Fruit fly (Drosophila melanogaster) whole organism, embryonic: ENCODE data around the gene CG14269.

Experiments
- Antp ChIP-seq: fragments of 200-800 bp; sonication (Bioruptor generic); optimal IDR thresholded peaks from 3 replicates; lab custom pipeline; 2016; ENCODE audit warnings: missing biosample characterization, missing genetic modification characterization
- Atf-2 ChIP-seq: fragments of 200-800 bp; sonication (Bioruptor generic); optimal IDR thresholded peaks from 2 replicates; lab custom pipeline; 2016; ENCODE audit warnings: missing biosample characterization, missing genetic modification characterization
- CG10654 ChIP-seq: fragments of 200-800 bp; sonication (Bioruptor generic); optimal IDR thresholded peaks from 2 replicates; lab custom pipeline; 2016; ENCODE audit warnings: missing biosample characterization, missing genetic modification characterization
- CG12219 ChIP-seq: fragments of 200-800 bp; sonication (Bioruptor generic); optimal IDR thresholded peaks from 3 replicates; lab custom pipeline; 2018; ENCODE audit warnings: missing biosample characterization, mild to moderate bottlenecking, missing genetic modification characterization
- CG12391 ChIP-seq: fragments of 200-800 bp; sonication (Bioruptor generic); optimal IDR thresholded peaks from 3 replicates; lab custom pipeline; 2018; ENCODE audit warnings: missing biosample characterization, mild to moderate bottlenecking, missing genetic modification characterization, moderate library complexity
- CG13775 ChIP-seq: fragments of 200-800 bp; sonication (Bioruptor generic); optimal IDR thresholded peaks from 3 replicates; lab custom pipeline; 2017; ENCODE audit warnings: missing biosample characterization, mild to moderate bottlenecking, missing genetic modification characterization
- CG14441 ChIP-seq: fragments of 200-800 bp; sonication (Bioruptor generic); IDR thresholded peaks from 2 replicates; pipeline ENCODE4 v1.3.6; 2022; ENCODE audit warnings: missing biosample characterization, missing genetic modification characterization
- CG17912 ChIP-seq: fragments of 200-800 bp; sonication (Bioruptor generic); optimal IDR thresholded peaks from 2 replicates; lab custom pipeline; 2018; ENCODE audit warnings: missing biosample characterization, mild to moderate bottlenecking, missing genetic modification characterization
- CG18599 ChIP-seq: fragments of 200-800 bp; sonication (Bioruptor generic); optimal IDR thresholded peaks from 3 replicates; lab custom pipeline; 2017; ENCODE audit warnings: missing biosample characterization, missing genetic modification characterization, mild to moderate bottlenecking, moderate library complexity, missing genetic modification reagents
- CG2120 ChIP-seq: fragments of 200-800 bp; sonication (Bioruptor generic); optimal IDR thresholded peaks from 3 replicates; lab custom pipeline; 2016; ENCODE audit warnings: missing biosample characterization, missing genetic modification characterization
- CG31441 ChIP-seq: fragments of 200-800 bp; sonication (Bioruptor generic); IDR thresholded peaks from 2 replicates; pipeline ENCODE4 v1.3.6; 2022; ENCODE audit warnings: missing biosample characterization, missing genetic modification characterization
- CG32532 ChIP-seq: fragments of 200-800 bp; sonication (Bioruptor generic); IDR thresholded peaks from 2 replicates; pipeline ENCODE4 v1.3.6; 2022; ENCODE audit warnings: missing biosample characterization, missing genetic modification characterization
- CG43689 ChIP-seq: fragments of 200-800 bp; sonication (Bioruptor generic); IDR thresholded peaks from 2 replicates; pipeline ENCODE4 v1.3.6; 2022; ENCODE audit warnings: missing biosample characterization, missing genetic modification characterization
- CG4707 ChIP-seq: fragments of 200-800 bp; sonication (Bioruptor generic); optimal IDR thresholded peaks from 2 replicates; lab custom pipeline; 2018; ENCODE audit warnings: missing biosample characterization, mild to moderate bottlenecking, missing genetic modification characterization, moderate library complexity
- CG4820 ChIP-seq: fragments of 200-800 bp; sonication (Bioruptor generic); optimal IDR thresholded peaks from 3 replicates; lab custom pipeline; 2016; ENCODE audit warnings: missing biosample characterization, missing genetic modification characterization
- CG6765 ChIP-seq: fragments of 200-800 bp; sonication (Bioruptor generic); optimal IDR thresholded peaks from 3 replicates; lab custom pipeline; 2017; ENCODE audit warnings: missing biosample characterization, mild to moderate bottlenecking, missing genetic modification characterization
- CG7786 ChIP-seq: fragments of 200-800 bp; sonication (Bioruptor generic); optimal IDR thresholded peaks from 2 replicates; lab custom pipeline; 2016; ENCODE audit warnings: missing biosample characterization, missing genetic modification characterization
- CG8290 ChIP-seq, 3 experiments: fragments of 200-800 bp; sonication (Bioruptor generic); optimal IDR thresholded peaks; 2 replicates each; lab custom pipeline; 2016 to 2019; ENCODE audit warnings: missing biosample characterization in 3 of 3, missing genetic modification characterization in 3 of 3, mild to moderate bottlenecking in 2 of 3, moderate library complexity in 1 of 3
- CG8478 ChIP-seq: fragments of >200 bp; optimal IDR thresholded peaks from 2 replicates; lab custom pipeline; 2018
- CG9727 ChIP-seq: fragments of 200-800 bp; sonication (Bioruptor generic); optimal IDR thresholded peaks from 3 replicates; lab custom pipeline; 2017; ENCODE audit warnings: missing biosample characterization, mild to moderate bottlenecking, missing genetic modification characterization
- CG9932 ChIP-seq: fragments of 200-800 bp; sonication (Bioruptor generic); IDR thresholded peaks from 2 replicates; pipeline ENCODE4 v1.3.6; 2022; ENCODE audit warnings: missing biosample characterization, missing genetic modification characterization
- Dbx ChIP-seq: fragments of 200-800 bp; sonication (Bioruptor generic); IDR thresholded peaks from 3 replicates; pipeline ENCODE4 v1.3.6; 2022; ENCODE audit warnings: missing biosample characterization, missing genetic modification characterization
- Ets65A ChIP-seq: fragments of 200-800 bp; sonication (Bioruptor generic); peaks from one replicate; lab custom pipeline; 2016; ENCODE audit warnings: missing biosample characterization, missing genetic modification characterization
- Fer2 ChIP-seq: fragments of 200-800 bp; sonication (Bioruptor generic); optimal IDR thresholded peaks from 2 replicates; lab custom pipeline; 2018; ENCODE audit warnings: missing biosample characterization, mild to moderate bottlenecking, missing genetic modification characterization, moderate library complexity
- HLH54F ChIP-seq: fragments of 200-800 bp; sonication (Bioruptor generic); optimal IDR thresholded peaks from 3 replicates; lab custom pipeline; 2016; ENCODE audit warnings: missing biosample characterization, missing genetic modification characterization
- HLHmδ ChIP-seq: fragments of 200-800 bp; sonication (Bioruptor generic); optimal IDR thresholded peaks from 2 replicates; lab custom pipeline; 2018; ENCODE audit warnings: missing biosample characterization, mild to moderate bottlenecking, missing genetic modification characterization, moderate library complexity
- MESR4 ChIP-seq: fragments of 200-800 bp; sonication (Bioruptor generic); optimal IDR thresholded peaks from 2 replicates; lab custom pipeline; 2018; ENCODE audit warnings: missing biosample characterization, mild to moderate bottlenecking, missing genetic modification characterization, moderate library complexity
- Mad ChIP-seq: fragments of 200-800 bp; sonication (Bioruptor generic); optimal IDR thresholded peaks from 2 replicates; lab custom pipeline; 2016; ENCODE audit warnings: missing biosample characterization, missing genetic modification characterization
- Meics ChIP-seq: fragments of 200-800 bp; sonication (Bioruptor generic); optimal IDR thresholded peaks from 2 replicates; lab custom pipeline; 2017; ENCODE audit warnings: missing biosample characterization, mild to moderate bottlenecking, missing genetic modification characterization
- Myb ChIP-seq: fragments of 200-800 bp; sonication (Bioruptor generic); optimal IDR thresholded peaks from 2 replicates; lab custom pipeline; 2016; ENCODE audit warnings: missing biosample characterization, missing genetic modification characterization
- NC2β ChIP-seq: fragments of 200-800 bp; sonication (Bioruptor generic); optimal IDR thresholded peaks from 2 replicates; lab custom pipeline; 2016; ENCODE audit warnings: missing biosample characterization, missing genetic modification characterization
- Oli ChIP-seq: fragments of 200-800 bp; sonication (Bioruptor generic); optimal IDR thresholded peaks from 2 replicates; lab custom pipeline; 2018; ENCODE audit warnings: missing biosample characterization, mild to moderate bottlenecking, missing genetic modification characterization, moderate library complexity
- Spps ChIP-seq: fragments of 200-800 bp; sonication (Bioruptor generic); optimal IDR thresholded peaks from 2 replicates; lab custom pipeline; 2018; ENCODE audit warnings: missing biosample characterization, mild to moderate bottlenecking, missing genetic modification characterization
- Tbp ChIP-seq: fragments of >200 bp; optimal IDR thresholded peaks from 2 replicates; lab custom pipeline; 2018; ENCODE audit warnings: missing biosample characterization, missing genetic modification characterization
- ab ChIP-seq: fragments of 200-800 bp; sonication (Bioruptor generic); optimal IDR thresholded peaks from 2 replicates; lab custom pipeline; 2016; ENCODE audit warnings: missing biosample characterization, missing genetic modification characterization
- ase ChIP-seq: fragments of 200-800 bp; sonication (Bioruptor generic); IDR thresholded peaks from 3 replicates; pipeline ENCODE4 v1.3.6; 2022; ENCODE audit warnings: missing biosample characterization, missing genetic modification characterization
- cas ChIP-seq: fragments of 200-800 bp; sonication (Bioruptor generic); IDR thresholded peaks from 2 replicates; pipeline ENCODE4 v1.3.6; 2022; ENCODE audit warnings: missing biosample characterization, missing genetic modification characterization
- fd3F ChIP-seq: fragments of 200-800 bp; sonication (Bioruptor generic); optimal IDR thresholded peaks from 2 replicates; lab custom pipeline; 2018; ENCODE audit warnings: missing biosample characterization, mild to moderate bottlenecking, missing genetic modification characterization, moderate library complexity
- fu2 ChIP-seq: fragments of 200-800 bp; sonication (Bioruptor generic); optimal IDR thresholded peaks from 2 replicates; lab custom pipeline; 2016; ENCODE audit warnings: missing biosample characterization, missing genetic modification characterization
- hth ChIP-seq: fragments of >200 bp; optimal IDR thresholded peaks from 2 replicates; lab custom pipeline; 2017; ENCODE audit warnings: inconsistent platforms
- jing ChIP-seq: fragments of 200-800 bp; sonication (Bioruptor generic); optimal IDR thresholded peaks from 2 replicates; lab custom pipeline; 2018; ENCODE audit warnings: missing biosample characterization, mild to moderate bottlenecking, missing genetic modification characterization
- knrl ChIP-seq: fragments of 200-800 bp; sonication (Bioruptor generic); IDR thresholded peaks from 3 replicates; pipeline ENCODE4 v1.3.6; 2022; ENCODE audit warnings: missing biosample characterization, missing genetic modification characterization; ENCODE audit not compliant: partially characterized antibody
- lilli ChIP-seq: fragments of 200-800 bp; sonication (Bioruptor generic); optimal IDR thresholded peaks from 3 replicates; lab custom pipeline; 2016; ENCODE audit warnings: missing biosample characterization, missing genetic modification characterization
- otp ChIP-seq: fragments of 200-800 bp; sonication (Bioruptor generic); IDR thresholded peaks from 3 replicates; pipeline ENCODE4, ENCODE4 v1.3.6; 2022; ENCODE audit warnings: missing biosample characterization, missing genetic modification characterization
- prd ChIP-seq, 3 experiments: fragments of >200 bp in 2 of 3; fragments of 200-800 bp in 1 of 3; sonication (Bioruptor generic) in 1 of 3; optimal IDR thresholded peaks in 2 of 3; IDR thresholded peaks in 1 of 3; 2 replicates in 2 of 3; 3 replicates in 1 of 3; pipeline versions ENCODE4 v1.3.6 to Lab custom; 2017 to 2022; ENCODE audit warnings: missing biosample characterization in 1 of 3, missing genetic modification characterization in 1 of 3
- schlank ChIP-seq: fragments of 200-800 bp; sonication (Bioruptor generic); optimal IDR thresholded peaks from 2 replicates; lab custom pipeline; 2018; ENCODE audit warnings: missing biosample characterization, mild to moderate bottlenecking, missing genetic modification characterization
- scrt ChIP-seq: fragments of 200-800 bp; sonication (Bioruptor generic); optimal IDR thresholded peaks from 2 replicates; lab custom pipeline; 2018; ENCODE audit warnings: missing biosample characterization, mild to moderate bottlenecking, missing genetic modification characterization, moderate library complexity
- sens-2 ChIP-seq: fragments of 200-800 bp; sonication (Bioruptor generic); IDR thresholded peaks from 2 replicates; pipeline ENCODE4 v1.3.6; 2022; ENCODE audit warnings: missing biosample characterization, missing genetic modification characterization
- slbo ChIP-seq: fragments of 200-800 bp; sonication (Bioruptor generic); IDR thresholded peaks from 2 replicates; pipeline ENCODE4 v1.3.6; 2022; ENCODE audit warnings: missing biosample characterization, missing genetic modification characterization
- stc ChIP-seq: fragments of 200-800 bp; sonication (Bioruptor generic); IDR thresholded peaks from 2 replicates; pipeline ENCODE4 v1.3.6; 2022; ENCODE audit warnings: missing biosample characterization, missing genetic modification characterization
- unc-4 ChIP-seq: fragments of 200-800 bp; sonication (Bioruptor generic); IDR thresholded peaks from 2 replicates; pipeline ENCODE4 v1.3.6; 2022; ENCODE audit warnings: missing biosample characterization, missing genetic modification characterization; ENCODE audit not compliant: partially characterized antibody

The CG14269 gene

DNA sequence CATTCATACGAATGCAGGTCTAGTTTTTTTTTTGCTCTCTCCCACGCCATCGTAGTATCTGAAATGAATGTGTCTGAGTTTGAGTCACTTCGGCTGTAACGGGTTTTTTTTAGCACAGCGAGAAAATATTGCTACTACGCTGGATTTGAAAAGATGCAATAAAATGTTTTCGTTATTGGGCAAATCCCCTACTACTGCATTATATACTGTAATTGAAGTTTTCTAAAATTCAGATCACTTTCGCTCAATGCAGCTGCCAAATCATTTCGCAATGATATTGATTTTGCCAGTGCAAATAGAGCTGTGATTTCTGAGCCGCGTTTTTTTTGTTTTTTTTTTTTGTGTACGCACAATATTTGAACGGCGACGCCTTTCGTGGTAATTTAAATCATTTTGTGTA, 2.7 kb downstream of the CG14269 start (continued):
- no peak for TF ChIP-seq Dbx (GFP tag; lab: Robert Waterston, UW)
- no peak for TF ChIP-seq cas (GFP tag; lab: Robert Waterston, UW)
- no peak for TF ChIP-seq scrt (GFP tag; lab: Kevin White, UChicago)
- TF ChIP-seq fd3F (GFP tag; lab: Kevin White, UChicago) = no peak
- peak; percentile 3 for TF ChIP-seq CG12219 (GFP tag; lab: Kevin White, UChicago)
- TF ChIP-seq CG13775 (GFP tag; lab: Kevin White, UChicago) = no peak
- TF ChIP-seq CG4820 = peak; percentile 7
- TF ChIP-seq CG17912 (GFP tag; lab: Kevin White, UChicago) = no peak
- no peak for TF ChIP-seq Fer2 (tag; lab: Kevin White, UChicago)
- TF ChIP-seq prd (optimal IDR thresholded peaks at IDR 0.05; lab: Kevin White, UChicago) = no peak
- peak; percentile 63; the same call in 2 of the 3 replicates for TF ChIP-seq prd (GFP tag; IDR thresholded peaks at IDR 0.05; lab: Robert Waterston, UW)
- no peak for TF ChIP-seq CG6765 (GFP tag; lab: Kevin White, UChicago)
- peak; percentile 35 for TF ChIP-seq CG7786
- no peak for TF ChIP-seq MESR4 (GFP tag; lab: Kevin White, UChicago)
- TF ChIP-seq slbo (GFP tag; lab: Robert Waterston, UW) = peak; percentile 68
- TF ChIP-seq Mad (GFP tag; lab: Kevin White, UChicago) = no peak
- TF ChIP-seq HLH54F (GFP tag; lab: Kevin White, UChicago) = peak; percentile 30
- peak; percentile 58 for TF ChIP-seq stc
- TF ChIP-seq unc-4 (GFP tag; lab: Robert Waterston, UW) = no peak
- no peak for TF ChIP-seq CG10654
- TF ChIP-seq schlank (tag; lab: Kevin White, UChicago) = no peak
- 0 out of 3 replicates have a peak, but pooled peaks have one; percentile 23 for TF ChIP-seq otp (GFP tag; lab: Robert Waterston, UW)
- TF ChIP-seq ab (GFP tag; lab: Kevin White, UChicago) = no peak
- TF ChIP-seq fu2 (GFP tag; lab: Kevin White, UChicago) = no peak
- TF ChIP-seq CG2120 = no peak
- peak; percentile 9 for TF ChIP-seq Myb (GFP tag; lab: Kevin White, UChicago)
- TF ChIP-seq Spps = no peak
- no peak for TF ChIP-seq Meics (GFP tag; lab: Kevin White, UChicago)
- peak; percentile 51; the same call in 1 of the 2 replicates for TF ChIP-seq CG43689
- TF ChIP-seq HLHmδ (GFP tag; lab: Kevin White, UChicago) = no peak
- no peak for TF ChIP-seq Tbp (GFP tag; lab: Kevin White, UChicago)
- TF ChIP-seq CG8478 (lab: Kevin White, UChicago) = no peak
- TF ChIP-seq jing (GFP tag; lab: Kevin White, UChicago) = no peak
- TF ChIP-seq lilli (GFP tag; lab: Kevin White, UChicago) = peak; percentile 39
- peak; percentile 65; the same call in 1 of the 2 replicates for TF ChIP-seq CG14441 (GFP tag; lab: Robert Waterston, UW)
- peak; percentile 24 for TF ChIP-seq Antp (GFP tag; lab: Kevin White, UChicago)
- TF ChIP-seq NC2β (GFP tag; lab: Kevin White, UChicago) = no peak
- TF ChIP-seq hth (lab: Kevin White, UChicago) = no peak
- 0 out of 2 replicates have a peak, but pooled peaks have one; percentile 4 for TF ChIP-seq sens-2
- TF ChIP-seq CG32532 (GFP tag; lab: Robert Waterston, UW) = 0 out of 2 replicates have a peak, but pooled peaks have one; percentile 19
- no peak for TF ChIP-seq CG9727 (GFP tag; lab: Kevin White, UChicago)
- TF ChIP-seq CG31441 (GFP tag; lab: Robert Waterston, UW) = peak; percentile 33; the same call in 1 of the 2 replicates
- no peak for TF ChIP-seq knrl (GFP tag; lab: Robert Waterston, UW)
- TF ChIP-seq ase = peak; percentile 55; the same call in 1 of the 3 replicates
- TF ChIP-seq Oli (tag; lab: Kevin White, UChicago) = peak; percentile 42
- TF ChIP-seq CG4707 = no peak
- TF ChIP-seq Ets65A (GFP tag; lab: Kevin White, UChicago) = peak; percentile 87
- no peak for TF ChIP-seq CG9932
- no peak for TF ChIP-seq CG8290 (GFP tag; optimal IDR thresholded peaks at IDR 0.05; lab: Kevin White, UChicago)
- TF ChIP-seq CG8290 (tag; optimal IDR thresholded peaks at IDR 0.05; lab: Kevin White, UChicago) = no peak
- no peak for TF ChIP-seq Atf-2 (GFP tag; lab: Kevin White, UChicago)
- TF ChIP-seq CG12391 (tag; lab: Kevin White, UChicago) = peak; percentile 29
- peak; percentile 17 for TF ChIP-seq CG18599 (GFP tag; lab: Kevin White, UChicago)
